ENCODE assay signal across 2 worm cellular contexts in genomic region chrIV:3860419-3860818, ce11.
TF ChIP-seq lines count a peak whose summit lies in the region.

No protein-coding gene starts in this region.

TF ChIP-seq in whole organism, late embryonic, 69 proteins besides CTCF, POLR2A, EP300 and RAD21:
- TF ChIP-seq unc-42 (tag; optimal IDR thresholded peaks at IDR 0.05; lab: Kevin White, UChicago) (peak; percentile 87), ceh-31 (tag; optimal IDR thresholded peaks at IDR 0.05; lab: Kevin White, UChicago) (peak; percentile 12), eyg-1 (tag; optimal IDR thresholded peaks at IDR 0.05; lab: Kevin White, UChicago) (no peak), ceh-18 (tag; optimal IDR thresholded peaks at IDR 0.05; lab: Kevin White, UChicago) (no peak), lim-6 (tag; optimal IDR thresholded peaks at IDR 0.05; lab: Kevin White, UChicago) (no peak)
TF ChIP-seq in whole organism, late embryonic: peak in this region for 2.

TF ChIP-seq in whole organism, mixed stage, embryonic, 35 proteins besides CTCF, POLR2A, EP300 and RAD21:
- TF ChIP-seq nhr-28 (tag; optimal IDR thresholded peaks at IDR 0.05; lab: Kevin White, UChicago) (no peak), ces-1 (GFP tag; optimal IDR thresholded peaks at IDR 0.05; lab: Kevin White, UChicago) (peak; percentile 98), elt-3 (tag; optimal IDR thresholded peaks at IDR 0.05; lab: Kevin White, UChicago) (no peak), bed-3 (GFP tag; optimal IDR thresholded peaks at IDR 0.05; lab: Kevin White, UChicago) (no peak), sptf-1 (tag; optimal IDR thresholded peaks at IDR 0.05; lab: Kevin White, UChicago) (no peak), mab-5 (tag; optimal IDR thresholded peaks at IDR 0.05; lab: Kevin White, UChicago) (no peak), mls-2 (tag; optimal IDR thresholded peaks at IDR 0.05; lab: Kevin White, UChicago) (peak; percentile 34), lin-32 (GFP tag; optimal IDR thresholded peaks at IDR 0.05; lab: Kevin White, UChicago) (no peak), snpc-4 (tag; optimal IDR thresholded peaks at IDR 0.05; lab: Kevin White, UChicago) (no peak), blmp-1 (tag; optimal IDR thresholded peaks at IDR 0.05; lab: Kevin White, UChicago) (no peak), sem-2 (GFP tag; optimal IDR thresholded peaks at IDR 0.05; lab: Kevin White, UChicago) (no peak), tbx-8 (GFP tag; optimal IDR thresholded peaks at IDR 0.05; lab: Kevin White, UChicago) (no peak), nhr-237 (tag; optimal IDR thresholded peaks at IDR 0.05; lab: Kevin White, UChicago) (no peak), drap-1 (GFP tag; optimal IDR thresholded peaks at IDR 0.05; lab: Kevin White, UChicago) (no peak)
TF ChIP-seq in whole organism, mixed stage, embryonic: peak in this region for 2.
